Worm (Caenorhabditis elegans) whole organism, L4 larva: Measurements from ENCODE around the gene chil-17.
A peak's percentile ranks its signal among the peaks of the same experiment; 100 is the strongest.
"Not testable (repeated sequence)": the region's sequence is repeated elsewhere in the genome, so short reads cannot be mapped to it uniquely, and the experiment has no call there.

Experiments used
- F26F4.8 ChIP-seq: fragments of 200-800 bp; sonication (Bioruptor generic); conservative IDR thresholded peaks from 2 replicates; pipeline ENCODE4 v1.3.6; 2022; ENCODE audit warnings: missing genetic modification characterization, missing compliant biosample characterization
- Y48G9A.11 ChIP-seq: fragments of 200-800 bp; sonication (Bioruptor generic); IDR thresholded peaks from 2 replicates; pipeline ENCODE4 v1.3.6; 2022; ENCODE audit warnings: missing genetic modification reagents, missing genetic modification characterization, missing compliant biosample characterization
- ZK337.2 ChIP-seq: fragments of 200-800 bp; sonication (Bioruptor generic); IDR thresholded peaks from 2 replicates; pipeline ENCODE4 v1.3.6; 2022; ENCODE audit warnings: missing genetic modification reagents, missing genetic modification characterization, missing compliant biosample characterization
- aha-1 ChIP-seq: fragments of 150-350 bp; peaks from one replicate; lab custom pipeline; 2014; ENCODE audit warnings: missing biosample characterization, missing genetic modification characterization
- arid-1 ChIP-seq: fragments of 200-800 bp; sonication (Bioruptor generic); conservative IDR thresholded peaks from 2 replicates; pipeline ENCODE4 v1.3.6; 2022; ENCODE audit warnings: missing genetic modification reagents, missing genetic modification characterization, missing compliant biosample characterization
- ceh-32 ChIP-seq: sonication (generic microtip); optimal IDR thresholded peaks from 2 replicates; lab custom pipeline; 2016; ENCODE audit warnings: mild to moderate bottlenecking, missing genetic modification characterization, missing compliant biosample characterization; ENCODE audit not compliant: poor library complexity
- ceh-44 ChIP-seq: fragments of 200-800 bp; sonication (Bioruptor generic); IDR thresholded peaks from 2 replicates; pipeline ENCODE4 v1.3.6; 2022; ENCODE audit warnings: missing genetic modification reagents, missing genetic modification characterization, missing compliant biosample characterization
- daf-12 ChIP-seq: fragments of 150-350 bp; optimal IDR thresholded peaks from 2 replicates; lab custom pipeline; 2014; ENCODE audit warnings: missing biosample characterization, missing genetic modification reagents, missing genetic modification characterization
- dmd-8 ChIP-seq: fragments of 200-800 bp; sonication (Bioruptor generic); IDR thresholded peaks from 2 replicates; pipeline ENCODE4 v1.3.6; 2022; ENCODE audit warnings: missing genetic modification characterization, missing compliant biosample characterization
- fos-1 ChIP-seq: fragments of 150-350 bp; optimal IDR thresholded peaks from 2 replicates; lab custom pipeline; 2014; ENCODE audit warnings: missing biosample characterization, missing genetic modification characterization
- lim-7 ChIP-seq: fragments of 200-800 bp; sonication (Bioruptor generic); IDR thresholded peaks from 2 replicates; pipeline ENCODE4 v1.3.6; 2022; ENCODE audit warnings: missing genetic modification characterization, missing compliant biosample characterization
- lin-38 ChIP-seq: fragments of 200-800 bp; sonication (Bioruptor generic); IDR thresholded peaks from 2 replicates; pipeline ENCODE4 v1.3.6; 2022; ENCODE audit warnings: missing genetic modification reagents, missing genetic modification characterization, missing compliant biosample characterization
- lsy-2 ChIP-seq, 2 experiments: fragments of 150-350 bp in 1 of 2; sonication (generic microtip) in 1 of 2; optimal IDR thresholded peaks; 2 replicates each; lab custom pipeline; 2014 to 2017; ENCODE audit warnings: missing biosample characterization in 2 of 2, missing genetic modification characterization in 2 of 2
- mdt-29 ChIP-seq: fragments of 200-800 bp; sonication (Bioruptor generic); IDR thresholded peaks from 2 replicates; pipeline ENCODE4 v1.3.6; 2022; ENCODE audit warnings: missing genetic modification reagents, missing genetic modification characterization, missing compliant biosample characterization
- mxl-3 ChIP-seq: fragments of 200-800 bp; sonication (Bioruptor generic); optimal IDR thresholded peaks from 2 replicates; lab custom pipeline; 2018; ENCODE audit warnings: mild to moderate bottlenecking, missing genetic modification characterization, missing compliant biosample characterization
- nhr-237 ChIP-seq: sonication (generic microtip); optimal IDR thresholded peaks from 2 replicates; lab custom pipeline; 2017; ENCODE audit warnings: missing biosample characterization, missing genetic modification characterization
- nhr-48 ChIP-seq: sonication (generic microtip); optimal IDR thresholded peaks from 2 replicates; lab custom pipeline; 2016; ENCODE audit warnings: mild to moderate bottlenecking, missing genetic modification characterization, missing compliant biosample characterization
- nhr-76 ChIP-seq: fragments of 150-350 bp; optimal IDR thresholded peaks from 2 replicates; lab custom pipeline; 2014; ENCODE audit warnings: missing biosample characterization, missing genetic modification characterization
- pha-4 ChIP-seq, 2 experiments: fragments of 150-350 bp in 1 of 2; fragments of 200-800 bp in 1 of 2; sonication (Bioruptor generic) in 1 of 2; IDR thresholded peaks in 1 of 2; optimal IDR thresholded peaks in 1 of 2; 2 replicates each; pipeline versions ENCODE4 v1.3.6 to Lab custom; 2014 to 2022; ENCODE audit warnings: missing genetic modification characterization in 2 of 2, missing genetic modification reagents in 2 of 2, missing biosample characterization in 1 of 2, missing compliant biosample characterization in 1 of 2
- rbr-2 ChIP-seq: sonication (generic microtip); optimal IDR thresholded peaks from 2 replicates; lab custom pipeline; 2016; ENCODE audit warnings: missing genotype, missing genetic modification characterization, missing compliant biosample characterization
- saeg-2 ChIP-seq: fragments of 200-800 bp; sonication (Bioruptor generic); IDR thresholded peaks from 2 replicates; pipeline ENCODE4 v1.3.6; 2022; ENCODE audit warnings: missing genetic modification reagents, missing genetic modification characterization, missing compliant biosample characterization
- sdz-12 ChIP-seq: fragments of 200-800 bp; sonication (Bioruptor generic); optimal IDR thresholded peaks from 2 replicates; lab custom pipeline; 2018; ENCODE audit warnings: mild to moderate bottlenecking, missing genetic modification characterization, missing compliant biosample characterization
- tag-97 ChIP-seq: fragments of 200-800 bp; sonication (Bioruptor generic); IDR thresholded peaks from 2 replicates; pipeline ENCODE4 v1.3.6; 2022; ENCODE audit warnings: missing genetic modification characterization, missing compliant biosample characterization
- unc-62 ChIP-seq, 3 experiments: fragments of 150-350 bp in 1 of 3; sonication (generic microtip); optimal IDR thresholded peaks in 2 of 3; peaks in 1 of 3; 1 replicate in 1 of 3; 2 replicates in 2 of 3; lab custom pipeline; 2014 to 2017; ENCODE audit warnings: missing biosample characterization in 3 of 3, missing genetic modification characterization in 3 of 3, missing genetic modification reagents in 3 of 3, missing genotype in 1 of 3
- ztf-11 ChIP-seq: fragments of 150-350 bp; optimal IDR thresholded peaks from 2 replicates; lab custom pipeline; 2014; ENCODE audit warnings: missing biosample characterization, missing genetic modification characterization

The chil-17 gene

ce11 chrII:9411497-9411896, 28.5 kb downstream of the chil-17 start, which contains the start of gene M176.9:
Gene M176.9 (minus strand): TSS chrII:9411597.
- TF ChIP-seq ztf-11, result no peak
- TF ChIP-seq sdz-12, result no peak
- no peak for TF ChIP-seq ceh-32 (tag; lab: Kevin White, UChicago)

- TF ChIP-seq nhr-237 (tag; lab: Kevin White, UChicago) (no peak), unc-62 (GFP tag; optimal IDR thresholded peaks at IDR 0.05 in 1 of 2; lab: Kevin White, UChicago) (peak in 1 of 2 experiments; percentile 42), unc-62 (tag; optimal IDR thresholded peaks at IDR 0.05; lab: Kevin White, UChicago) (no peak)
Measured at ce11 chrII:9407469-9407868, 32.5 kb downstream of the chil-17 start, which contains the start of gene arrd-2. Gene arrd-2 (plus strand): TSS chrII:9407769.

- TF ChIP-seq rbr-2 (tag; lab: Kevin White, UChicago), result no peak
- no peak for TF ChIP-seq ZK337.2 (GFP tag; lab: Robert Waterston, UW)
- TF ChIP-seq daf-12 (tag; lab: Kevin White, UChicago), result no peak
- no peak for TF ChIP-seq tag-97 (GFP tag; lab: Robert Waterston, UW)
Measured at ce11 chrII:9407020-9407419, 32.9 kb downstream of the chil-17 start, which contains the start of gene mpz-6. Gene mpz-6 (minus strand): TSS chrII:9407120.

- TF ChIP-seq unc-62 (GFP tag; optimal IDR thresholded peaks at IDR 0.05 in 1 of 2; lab: Kevin White, UChicago), result peak in 1 of 2 experiments; percentile 53
- TF ChIP-seq unc-62 (tag; optimal IDR thresholded peaks at IDR 0.05; lab: Kevin White, UChicago), result not testable (repeated sequence)
Measured at ce11 chrII:9405013-9405412, 34.9 kb downstream of the chil-17 start.

ce11 chrII:9403846-9404245, 36.1 kb downstream of the chil-17 start, which contains the start of gene Y51B9A.5:
Gene Y51B9A.5 (plus strand): TSS chrII:9404146.
- TF ChIP-seq ceh-44 (GFP tag; lab: Robert Waterston, UW), result no peak
- TF ChIP-seq mxl-3 (GFP tag; lab: Kevin White, UChicago), result no peak
- TF ChIP-seq nhr-76 (tag; lab: Kevin White, UChicago), result no peak
- TF ChIP-seq Y48G9A.11 (GFP tag; lab: Robert Waterston, UW), result no peak
- no peak for TF ChIP-seq lim-7 (GFP tag; lab: Robert Waterston, UW)
- TF ChIP-seq lin-38 (GFP tag; lab: Robert Waterston, UW), result no peak
- no peak for TF ChIP-seq mdt-29 (GFP tag; lab: Robert Waterston, UW)
- TF ChIP-seq dmd-8, result no peak
- no peak for TF ChIP-seq F26F4.8 (GFP tag; lab: Robert Waterston, UW)
- no peak for TF ChIP-seq nhr-48 (tag; lab: Kevin White, UChicago)
- no peak for TF ChIP-seq lsy-2 (tag; optimal IDR thresholded peaks at IDR 0.05; lab: Kevin White, UChicago)
- TF ChIP-seq fos-1, result no peak
- no peak for TF ChIP-seq pha-4 (GFP tag; IDR thresholded peaks at IDR 0.05; lab: Robert Waterston, UW)
- no peak for TF ChIP-seq pha-4 (tag; optimal IDR thresholded peaks at IDR 0.05; lab: Kevin White, UChicago)

ce11 chrII:9403087-9403486, 36.9 kb downstream of the chil-17 start, which contains the start of gene Y51B9A.6:
Gene Y51B9A.6 (minus strand): TSS chrII:9403187.
- TF ChIP-seq arid-1 (GFP tag; lab: Robert Waterston, UW) (no peak), aha-1 (tag; lab: Kevin White, UChicago) (peak; percentile 35)
- TF ChIP-seq, all 104 proteins: peak for 1

- TF ChIP-seq saeg-2 (GFP tag; lab: Robert Waterston, UW) (no peak), ZK337.2 (GFP tag; lab: Robert Waterston, UW) (no peak)
Measured at ce11 chrII:9399746-9400145, 40.2 kb downstream of the chil-17 start, which contains the start of gene Y51B9A.7. Gene Y51B9A.7 (plus strand): TSS chrII:9400046.
